Fruit fly (Drosophila melanogaster): ENCODE results near the gene Kaz.

Gene Kaz

DNA sequence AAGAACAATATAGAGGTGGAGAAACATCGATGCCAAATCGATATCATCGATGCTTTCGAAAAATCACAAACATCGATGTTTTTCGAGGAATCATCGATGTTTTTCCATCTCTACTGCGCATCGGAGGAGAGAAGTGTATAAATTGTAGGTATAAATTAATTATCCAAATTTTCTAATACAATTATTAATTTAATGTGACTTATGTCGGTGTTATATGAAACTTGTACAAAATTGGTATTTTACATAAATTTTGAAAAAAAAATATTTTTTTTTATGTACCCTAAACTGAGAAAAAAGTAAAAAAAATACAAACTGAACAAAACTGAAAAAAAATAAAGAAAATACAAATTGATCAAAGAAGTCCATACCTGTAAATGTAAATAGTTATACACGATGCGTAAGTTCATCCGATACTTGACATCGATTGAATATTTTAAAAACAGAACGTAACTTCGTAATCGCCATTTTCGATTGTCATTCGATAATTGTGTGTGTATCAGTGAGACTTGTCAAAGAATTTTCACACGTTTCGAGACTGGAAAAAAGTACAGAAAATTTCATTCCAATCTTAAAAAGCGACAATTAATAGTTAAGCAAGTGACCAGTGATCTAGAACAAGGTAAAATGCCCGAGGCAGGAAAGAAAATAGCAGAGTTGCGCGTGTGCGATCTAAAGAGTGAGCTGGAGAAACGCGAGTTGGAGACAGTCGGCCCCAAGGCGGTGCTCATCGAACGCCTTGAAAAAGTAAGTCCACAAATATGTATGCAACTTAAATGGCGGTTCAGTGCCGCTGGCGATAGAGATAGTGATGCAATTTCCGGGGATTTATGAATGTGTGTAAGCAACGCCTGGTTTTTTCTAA lies 12.5 kb downstream of the Kaz start, which contains the start of the genes CG5808 and Saf-B (continued):
- TF ChIP-seq sna (GFP tag; IDR thresholded peaks at IDR 0.05; ENCODE audit: partially characterized antibody) (peak; percentile 56), Aef1 (GFP tag; IDR thresholded peaks at IDR 0.05) (peak; percentile 42), CG1832 (GFP tag; optimal IDR thresholded peaks at IDR 0.05) (no peak), ham (GFP tag; IDR thresholded peaks at IDR 0.05) (no peak), CG2202 (tag; optimal IDR thresholded peaks at IDR 0.05) (no peak), Dek (tag; optimal IDR thresholded peaks at IDR 0.05) (peak; percentile 33), CG7987 (GFP tag; optimal IDR thresholded peaks at IDR 0.05) (no peak), CG14710 (tag; optimal IDR thresholded peaks at IDR 0.05) (peak; percentile 88), CoRest (tag; optimal IDR thresholded peaks at IDR 0.05) (peak; percentile 65), CG11723 (GFP tag; optimal IDR thresholded peaks at IDR 0.05) (no peak), CG3995 (GFP tag; optimal IDR thresholded peaks at IDR 0.05) (peak; percentile 54), CG14667 (GFP tag; IDR thresholded peaks at IDR 0.05) (peak; percentile 38; the same call in 1 of the 2 replicates), sens-2 (GFP tag; IDR thresholded peaks at IDR 0.05) (no peak), Ets97D (GFP tag; optimal IDR thresholded peaks at IDR 0.05) (peak; percentile 26), pfk (GFP tag; optimal IDR thresholded peaks at IDR 0.05) (no peak), ab (GFP tag; optimal IDR thresholded peaks at IDR 0.05) (no peak), caup (GFP tag; optimal IDR thresholded peaks at IDR 0.05; ENCODE audit: severe bottlenecking) (no peak), ind (GFP tag; optimal IDR thresholded peaks at IDR 0.05) (peak; percentile 72), Med (GFP tag) (peak; percentile 78), schlank (tag; optimal IDR thresholded peaks at IDR 0.05) (no peak), Hand (GFP tag; optimal IDR thresholded peaks at IDR 0.05) (no peak), CG15696 (tag; optimal IDR thresholded peaks at IDR 0.05) (peak; percentile 43), CG7928 (GFP tag; optimal IDR thresholded peaks at IDR 0.05) (peak; percentile 18), CG6689 (GFP tag; IDR thresholded peaks at IDR 0.05) (peak; percentile 70), CG7963 (GFP tag; IDR thresholded peaks at IDR 0.05; ENCODE audit: partially characterized antibody) (peak; percentile 81), Adf1 (GFP tag; IDR thresholded peaks at IDR 0.05) (no peak), CG10654 (GFP tag; optimal IDR thresholded peaks at IDR 0.05) (peak; percentile 60), Pdp1 (GFP tag; optimal IDR thresholded peaks at IDR 0.05) (no peak), NC2α (GFP tag; optimal IDR thresholded peaks at IDR 0.05) (no peak), CG14441 (GFP tag; IDR thresholded peaks at IDR 0.05) (peak; percentile 43; the same call in 1 of the 2 replicates), CG32767 (GFP tag; IDR thresholded peaks at IDR 0.05) (peak; percentile 81; the same call in 1 of the 2 replicates), Hmr (GFP tag; optimal IDR thresholded peaks at IDR 0.05) (no peak), wor (GFP tag; IDR thresholded peaks at IDR 0.05) (no peak), MESR4 (GFP tag; optimal IDR thresholded peaks at IDR 0.05) (peak; percentile 98), trem (tag; optimal IDR thresholded peaks at IDR 0.05) (peak; percentile 68), knrl (GFP tag; IDR thresholded peaks at IDR 0.05; ENCODE audit: partially characterized antibody) (peak; percentile 83; the same call in 2 of the 3 replicates), Nf-YA (GFP tag; IDR thresholded peaks at IDR 0.05) (no peak; the same call in 1 of the 2 replicates), wek (GFP tag; optimal IDR thresholded peaks at IDR 0.05) (no peak), hb (GFP tag; IDR thresholded peaks at IDR 0.05; ENCODE audit: partially characterized antibody) (peak; percentile 85), Bdp1 (GFP tag; optimal IDR thresholded peaks at IDR 0.05) (no peak), eve (GFP tag; optimal IDR thresholded peaks at IDR 0.05) (no peak), CG8290 (GFP tag; optimal IDR thresholded peaks at IDR 0.05) (peak; percentile 96), CG8290 (tag; optimal IDR thresholded peaks at IDR 0.05) (peak in 1 of 2 experiments; percentile 98), al (GFP tag; IDR thresholded peaks at IDR 0.05) (0 out of 2 replicates have a peak, but pooled peaks have one; percentile 34), CG4424 (GFP tag; optimal IDR thresholded peaks at IDR 0.05) (peak; percentile 58), CG12104 (GFP tag; optimal IDR thresholded peaks at IDR 0.05) (peak; percentile 74), CG18011 (GFP tag; optimal IDR thresholded peaks at IDR 0.05) (no peak), CkIIα-i1 (GFP tag; IDR thresholded peaks at IDR 0.05) (peak; percentile 72)

Data from whole organism, embryonic.